Worm (Caenorhabditis elegans): ENCODE measurements around the gene ctns-1.

ce11 chrII:8135953-8136352, 765 bp downstream of the ctns-1 start:
- TF ChIP-seq ets-7 (tag; optimal IDR thresholded peaks at IDR 0.05) (no peak), F13C5.2 (tag; optimal IDR thresholded peaks at IDR 0.05) (no peak), tbx-11 (GFP tag; IDR thresholded peaks at IDR 0.05) (no peak), ama-1 (optimal IDR thresholded peaks at IDR 0.05) (no peak), tbx-37 (GFP tag; conservative IDR thresholded peaks at IDR 0.05) (no peak), hmg-4 (GFP tag; optimal IDR thresholded peaks at IDR 0.05) (no peak), B0310.2 (tag; optimal IDR thresholded peaks at IDR 0.05) (no peak), hmbx-1 (tag; optimal IDR thresholded peaks at IDR 0.05) (no peak), tra-4 (tag; optimal IDR thresholded peaks at IDR 0.05) (no peak), ceh-36 (tag; optimal IDR thresholded peaks at IDR 0.05) (no peak), flt-1 (GFP tag; IDR thresholded peaks at IDR 0.05) (no peak), aly-1 (tag; optimal IDR thresholded peaks at IDR 0.05) (no peak)

Measured in whole organism, early embryonic.